Fruit fly (Drosophila melanogaster) whole organism, embryonic: ENCODE results near the gene E2f2.

Experiments
- CG10267 ChIP-seq: fragments of 200-800 bp; sonication (Bioruptor generic); optimal IDR thresholded peaks from 2 replicates; lab custom pipeline; 2018; ENCODE audit warnings: missing biosample characterization, mild to moderate bottlenecking, missing genetic modification characterization, moderate library complexity
- CG10431 ChIP-seq: fragments of 200-800 bp; sonication (Bioruptor generic); optimal IDR thresholded peaks from 3 replicates; lab custom pipeline; 2018; ENCODE audit warnings: missing biosample characterization, mild to moderate bottlenecking, missing genetic modification characterization
- CG10654 ChIP-seq: fragments of 200-800 bp; sonication (Bioruptor generic); optimal IDR thresholded peaks from 2 replicates; lab custom pipeline; 2016; ENCODE audit warnings: missing biosample characterization, missing genetic modification characterization
- CG10979 ChIP-seq: fragments of 200-800 bp; sonication (Bioruptor generic); optimal IDR thresholded peaks from 2 replicates; lab custom pipeline; 2018; ENCODE audit warnings: missing biosample characterization, mild to moderate bottlenecking, missing genetic modification characterization, moderate library complexity
- CG11696 ChIP-seq: fragments of 200-800 bp; sonication (Bioruptor generic); IDR thresholded peaks from 2 replicates; pipeline ENCODE4 v1.3.6; 2022; ENCODE audit warnings: missing biosample characterization, missing genetic modification characterization
- CG12659 ChIP-seq: fragments of 200-800 bp; sonication (Bioruptor generic); optimal IDR thresholded peaks from 3 replicates; lab custom pipeline; 2017; ENCODE audit warnings: mild to moderate bottlenecking, missing biosample characterization, missing genetic modification reagents, missing genetic modification characterization
- CG13424 ChIP-seq: fragments of 200-800 bp; sonication (Bioruptor generic); optimal IDR thresholded peaks from 2 replicates; lab custom pipeline; 2019; ENCODE audit warnings: missing biosample characterization, mild to moderate bottlenecking, missing genetic modification characterization, moderate library complexity
- CG13894 ChIP-seq: fragments of 200-800 bp; sonication (Bioruptor generic); optimal IDR thresholded peaks from 3 replicates; lab custom pipeline; 2018; ENCODE audit warnings: missing biosample characterization, mild to moderate bottlenecking, missing genetic modification characterization, moderate library complexity
- CG14014 ChIP-seq: fragments of 200-800 bp; sonication (Bioruptor generic); IDR thresholded peaks from 2 replicates; pipeline ENCODE4 v1.3.6; 2022; ENCODE audit warnings: missing biosample characterization, missing genetic modification characterization
- CG14860 ChIP-seq: fragments of 200-800 bp; sonication (Bioruptor generic); IDR thresholded peaks from 3 replicates; pipeline ENCODE4 v1.3.6; 2022; ENCODE audit warnings: missing biosample characterization, missing genetic modification characterization; ENCODE audit not compliant: partially characterized antibody
- CG18599 ChIP-seq: fragments of 200-800 bp; sonication (Bioruptor generic); optimal IDR thresholded peaks from 3 replicates; lab custom pipeline; 2017; ENCODE audit warnings: missing biosample characterization, missing genetic modification characterization, mild to moderate bottlenecking, moderate library complexity, missing genetic modification reagents
- CG2120 ChIP-seq: fragments of 200-800 bp; sonication (Bioruptor generic); optimal IDR thresholded peaks from 3 replicates; lab custom pipeline; 2016; ENCODE audit warnings: missing biosample characterization, missing genetic modification characterization
- CG2875 ChIP-seq: fragments of 200-800 bp; sonication (Bioruptor generic); optimal IDR thresholded peaks from 2 replicates; lab custom pipeline; 2017; ENCODE audit warnings: missing biosample characterization, mild to moderate bottlenecking, missing genetic modification characterization, missing genetic modification reagents
- CG32532 ChIP-seq: fragments of 200-800 bp; sonication (Bioruptor generic); IDR thresholded peaks from 2 replicates; pipeline ENCODE4 v1.3.6; 2022; ENCODE audit warnings: missing biosample characterization, missing genetic modification characterization
- CG32772 ChIP-seq: fragments of 200-800 bp; sonication (Bioruptor generic); IDR thresholded peaks from 2 replicates; pipeline ENCODE4 v1.3.6; 2022; ENCODE audit warnings: missing biosample characterization, missing genetic modification characterization
- CG8388 ChIP-seq: fragments of 200-800 bp; sonication (Bioruptor generic); optimal IDR thresholded peaks from 2 replicates; lab custom pipeline; 2019; ENCODE audit warnings: missing biosample characterization, mild to moderate bottlenecking, missing genetic modification characterization, moderate library complexity
- CG8944 ChIP-seq: fragments of 200-800 bp; sonication (Bioruptor generic); optimal IDR thresholded peaks from 3 replicates; lab custom pipeline; 2016; ENCODE audit warnings: missing biosample characterization, missing genetic modification characterization
- Ets65A ChIP-seq: fragments of 200-800 bp; sonication (Bioruptor generic); peaks from one replicate; lab custom pipeline; 2016; ENCODE audit warnings: missing biosample characterization, missing genetic modification characterization
- GATAe ChIP-seq: fragments of 200-800 bp; sonication (Bioruptor generic); conservative IDR thresholded peaks from 2 replicates; pipeline ENCODE4 v1.3.6; 2022; ENCODE audit warnings: missing biosample characterization, missing genetic modification characterization
- Hmx ChIP-seq: fragments of 200-800 bp; sonication (Bioruptor generic); optimal IDR thresholded peaks from 2 replicates; lab custom pipeline; 2016; ENCODE audit warnings: missing biosample characterization, missing genetic modification characterization
- Lim3 ChIP-seq: fragments of 200-800 bp; sonication (Bioruptor generic); IDR thresholded peaks from 2 replicates; pipeline ENCODE4 v1.3.6; 2022; ENCODE audit warnings: missing biosample characterization, missing genetic modification characterization
- Meics ChIP-seq: fragments of 200-800 bp; sonication (Bioruptor generic); optimal IDR thresholded peaks from 2 replicates; lab custom pipeline; 2017; ENCODE audit warnings: missing biosample characterization, mild to moderate bottlenecking, missing genetic modification characterization
- Nf-YA ChIP-seq: fragments of 200-800 bp; sonication (Bioruptor generic); IDR thresholded peaks from 2 replicates; pipeline ENCODE4 v1.3.6; 2022; ENCODE audit warnings: missing biosample characterization, missing genetic modification characterization
- Ptx1 ChIP-seq: fragments of 200-800 bp; sonication (Bioruptor generic); IDR thresholded peaks from 2 replicates; pipeline ENCODE4 v1.3.6; 2022; ENCODE audit warnings: missing biosample characterization, missing genetic modification characterization
- Rfx ChIP-seq: fragments of 200-800 bp; sonication (Bioruptor generic); IDR thresholded peaks from 2 replicates; pipeline ENCODE4 v1.3.6; 2022; ENCODE audit warnings: missing biosample characterization, missing genetic modification characterization
- Scr ChIP-seq: fragments of 200-800 bp; sonication (Bioruptor generic); IDR thresholded peaks from 2 replicates; pipeline ENCODE4 v1.3.6; 2022; ENCODE audit warnings: missing biosample characterization, missing genetic modification characterization; ENCODE audit not compliant: partially characterized antibody
- Sox102F ChIP-seq: fragments of 200-800 bp; sonication (Bioruptor generic); optimal IDR thresholded peaks from 2 replicates; lab custom pipeline; 2018; ENCODE audit warnings: missing biosample characterization, mild to moderate bottlenecking, missing genetic modification characterization, moderate library complexity
- Spps ChIP-seq: fragments of 200-800 bp; sonication (Bioruptor generic); optimal IDR thresholded peaks from 2 replicates; lab custom pipeline; 2018; ENCODE audit warnings: missing biosample characterization, mild to moderate bottlenecking, missing genetic modification characterization
- Sry-δ ChIP-seq: fragments of 200-800 bp; sonication (Bioruptor generic); optimal IDR thresholded peaks from 2 replicates; lab custom pipeline; 2016; ENCODE audit warnings: missing biosample characterization, missing genetic modification characterization
- Vsx1 ChIP-seq: fragments of 200-800 bp; sonication (Bioruptor generic); optimal IDR thresholded peaks from 2 replicates; lab custom pipeline; 2017; ENCODE audit warnings: missing biosample characterization, mild to moderate bottlenecking, missing genetic modification characterization, missing genetic modification reagents
- ac ChIP-seq: fragments of 200-800 bp; sonication (Bioruptor generic); optimal IDR thresholded peaks from 3 replicates; lab custom pipeline; 2017; ENCODE audit warnings: missing biosample characterization, mild to moderate bottlenecking, missing genetic modification characterization
- ato ChIP-seq: fragments of 200-800 bp; sonication (Bioruptor generic); IDR thresholded peaks from 2 replicates; pipeline ENCODE4 v1.3.6; 2022; ENCODE audit warnings: missing biosample characterization, missing genetic modification characterization; ENCODE audit not compliant: partially characterized antibody
- cad ChIP-seq: fragments of >200 bp; optimal IDR thresholded peaks from 2 replicates; lab custom pipeline; 2017; ENCODE audit warnings: missing biosample characterization, missing genetic modification characterization
- croc ChIP-seq: fragments of 200-800 bp; sonication (Bioruptor generic); conservative IDR thresholded peaks from 3 replicates; pipeline ENCODE4 v1.3.6; 2022; ENCODE audit warnings: missing biosample characterization, missing genetic modification characterization
- danr ChIP-seq: fragments of 200-800 bp; sonication (Bioruptor generic); IDR thresholded peaks from 2 replicates; pipeline ENCODE4 v1.3.6; 2022; ENCODE audit warnings: missing biosample characterization, missing genetic modification characterization
- dysf ChIP-seq: fragments of 200-800 bp; sonication (Bioruptor generic); IDR thresholded peaks from 3 replicates; pipeline ENCODE4 v1.3.6; 2022; ENCODE audit warnings: missing biosample characterization, missing genetic modification characterization
- esg ChIP-seq: fragments of 200-800 bp; sonication (Bioruptor generic); conservative IDR thresholded peaks from 2 replicates; pipeline ENCODE4 v1.3.6; 2022; ENCODE audit warnings: missing biosample characterization, missing genetic modification characterization
- exex ChIP-seq: fragments of 200-800 bp; sonication (Bioruptor generic); optimal IDR thresholded peaks from 4 replicates; lab custom pipeline; 2018; ENCODE audit warnings: missing biosample characterization, mild to moderate bottlenecking, missing genetic modification characterization, moderate library complexity
- gsb ChIP-seq: fragments of 200-800 bp; sonication (Bioruptor generic); IDR thresholded peaks from 2 replicates; pipeline ENCODE4 v1.3.6; 2022; ENCODE audit warnings: missing biosample characterization, missing genetic modification characterization
- hb ChIP-seq: fragments of 200-800 bp; sonication (Bioruptor generic); IDR thresholded peaks from 3 replicates; pipeline ENCODE4 v1.3.6; 2022; ENCODE audit warnings: missing biosample characterization, missing genetic modification characterization; ENCODE audit not compliant: partially characterized antibody
- lab ChIP-seq: fragments of 200-800 bp; sonication (Bioruptor generic); optimal IDR thresholded peaks from 3 replicates; lab custom pipeline; 2017; ENCODE audit warnings: missing biosample characterization, missing genetic modification characterization, mild to moderate bottlenecking, moderate library complexity, missing genetic modification reagents
- lov ChIP-seq, 2 experiments: fragments of 200-800 bp in 1 of 2; fragments of >200 bp in 1 of 2; sonication (Bioruptor generic) in 1 of 2; IDR thresholded peaks in 1 of 2; optimal IDR thresholded peaks in 1 of 2; 2 replicates in 1 of 2; 3 replicates in 1 of 2; pipeline versions ENCODE4 v1.3.6 to Lab custom; 2017 to 2022; ENCODE audit warnings: missing biosample characterization in 1 of 2, missing genetic modification characterization in 1 of 2
- mirr ChIP-seq: fragments of 200-800 bp; sonication (Bioruptor generic); optimal IDR thresholded peaks from 3 replicates; lab custom pipeline; 2018; ENCODE audit warnings: missing biosample characterization, mild to moderate bottlenecking, missing genetic modification characterization
- onecut ChIP-seq: fragments of 200-800 bp; sonication (Bioruptor generic); IDR thresholded peaks from 2 replicates; pipeline ENCODE4 v1.3.6; 2022; ENCODE audit warnings: missing biosample characterization, missing genetic modification characterization
- repo ChIP-seq: fragments of 200-800 bp; sonication (Bioruptor generic); optimal IDR thresholded peaks from 2 replicates; lab custom pipeline; 2016; ENCODE audit warnings: missing biosample characterization, missing genetic modification characterization
- row ChIP-seq: fragments of 200-800 bp; sonication (Bioruptor generic); IDR thresholded peaks from 3 replicates; pipeline ENCODE4 v1.3.6; 2022; ENCODE audit warnings: missing biosample characterization, missing genetic modification characterization
- sens ChIP-seq: fragments of 200-800 bp; sonication (Bioruptor generic); peaks from one replicate; lab custom pipeline; 2016; ENCODE audit warnings: missing biosample characterization, missing genetic modification characterization
- ttk ChIP-seq: fragments of 200-800 bp; sonication (Bioruptor generic); IDR thresholded peaks from 2 replicates; pipeline ENCODE4 v2.1.2; 2022; ENCODE audit warnings: missing biosample characterization, missing genetic modification characterization

The E2f2 gene

dm6 chr2L:21189273-21189781, 32.8 kb upstream of the E2f2 start:
- TF ChIP-seq CG2875 (GFP tag; lab: Kevin White, UChicago) (no peak), sens (GFP tag; lab: Kevin White, UChicago) (peak; percentile 58), CG13894 (tag; lab: Kevin White, UChicago) (no peak), Scr (no peak), CG11696 (no peak), hb (no peak), CG8388 (GFP tag; lab: Kevin White, UChicago) (no peak), CG14860 (GFP tag; lab: Robert Waterston, UW) (no peak), ac (no peak), CG8944 (GFP tag; lab: Kevin White, UChicago) (no peak), croc (GFP tag; lab: Robert Waterston, UW) (no peak), CG10979 (tag; lab: Kevin White, UChicago) (no peak), Vsx1 (no peak), lab (GFP tag; lab: Kevin White, UChicago) (peak; percentile 16), lov (optimal IDR thresholded peaks at IDR 0.05; lab: Kevin White, UChicago) (no peak), lov (GFP tag; IDR thresholded peaks at IDR 0.05; lab: Robert Waterston, UW) (0 out of 3 replicates have a peak, but pooled peaks have one; percentile 15), mirr (peak; percentile 91), Sox102F (GFP tag; lab: Kevin White, UChicago) (no peak), CG10267 (tag; lab: Kevin White, UChicago) (no peak), Meics (GFP tag; lab: Kevin White, UChicago) (no peak), onecut (peak; percentile 59), Sry-δ (GFP tag; lab: Kevin White, UChicago) (no peak), exex (peak; percentile 76), repo (GFP tag; lab: Kevin White, UChicago) (no peak), ttk (GFP tag; lab: Robert Waterston, UW) (no peak), gsb (no peak)

- TF ChIP-seq CG2120 (GFP tag; lab: Kevin White, UChicago) (no peak), cad (GFP tag; lab: Kevin White, UChicago) (no peak), CG18599 (GFP tag; lab: Kevin White, UChicago) (peak; percentile 1), GATAe (GFP tag; lab: Robert Waterston, UW) (no peak), Nf-YA (GFP tag; lab: Robert Waterston, UW) (no peak), dysf (peak; percentile 25; the same call in 1 of the 3 replicates), CG10431 (no peak), CG12659 (no peak), CG14014 (GFP tag; lab: Robert Waterston, UW) (no peak), Lim3 (GFP tag; lab: Robert Waterston, UW) (no peak), ato (GFP tag; lab: Robert Waterston, UW) (no peak), Ptx1 (GFP tag; lab: Robert Waterston, UW) (peak; percentile 31; the same call in 1 of the 2 replicates), CG13424 (tag; lab: Kevin White, UChicago) (no peak), CG32772 (GFP tag; lab: Robert Waterston, UW) (no peak), danr (GFP tag; lab: Robert Waterston, UW) (0 out of 2 replicates have a peak, but pooled peaks have one; percentile 11), esg (no peak), Hmx (GFP tag; lab: Kevin White, UChicago) (no peak), Spps (tag; lab: Kevin White, UChicago) (no peak), Rfx (GFP tag; lab: Robert Waterston, UW) (0 out of 2 replicates have a peak, but pooled peaks have one; percentile 24), CG32532 (0 out of 2 replicates have a peak, but pooled peaks have one; percentile 14), row (peak; percentile 27; the same call in 1 of the 3 replicates), CG10654 (no peak), Ets65A (GFP tag; lab: Kevin White, UChicago) (peak; percentile 81)
Measured at dm6 chr2L:21187753-21188152, 31.2 kb upstream of the E2f2 start.
